Fruit fly (Drosophila melanogaster) whole organism, pupa: ENCODE measurements around the gene egh.

Experiments
- CG34367 ChIP-seq: fragments of 200-800 bp; sonication (Bioruptor generic); optimal IDR thresholded peaks from 2 replicates; lab custom pipeline; 2018; ENCODE audit warnings: missing biosample characterization, mild to moderate bottlenecking, missing genetic modification characterization
- CG9948 ChIP-seq: fragments of 200-800 bp; sonication (Bioruptor generic); optimal IDR thresholded peaks from 2 replicates; lab custom pipeline; 2018; ENCODE audit warnings: missing biosample characterization, mild to moderate bottlenecking, missing genetic modification characterization, moderate library complexity
- D1 ChIP-seq: fragments of 200-800 bp; sonication (Bioruptor generic); optimal IDR thresholded peaks from 2 replicates; lab custom pipeline; 2018; ENCODE audit warnings: missing biosample characterization, mild to moderate bottlenecking, missing genetic modification characterization, moderate library complexity
- EcR ChIP-seq: fragments of 200-800 bp; sonication (Bioruptor generic); optimal IDR thresholded peaks from 3 replicates; lab custom pipeline; 2019; ENCODE audit warnings: missing biosample characterization, missing genetic modification characterization, mild to moderate bottlenecking, moderate library complexity, missing genetic modification reagents
- Pif1A ChIP-seq: fragments of 200-800 bp; sonication (Bioruptor generic); optimal IDR thresholded peaks from 3 replicates; lab custom pipeline; 2016; ENCODE audit warnings: missing biosample characterization, missing genetic modification characterization
- Pif1B ChIP-seq: fragments of 200-800 bp; sonication (Bioruptor generic); optimal IDR thresholded peaks from 3 replicates; lab custom pipeline; 2016; ENCODE audit warnings: missing biosample characterization, missing genetic modification characterization

- TF ChIP-seq CG9948 (no peak), CG34367 (tag; lab: Kevin White, UChicago) (no peak), Pif1B (GFP tag; lab: Kevin White, UChicago) (no peak), EcR (GFP tag; lab: Kevin White, UChicago) (no peak), Pif1A (no peak), D1 (no peak)
Observed at dm6 chrX:2580319-2581008, 7.8 kb upstream of the egh start, which contains the start of the genes Vha36-3 and AANATL7.
